Worm (Caenorhabditis elegans) whole organism, L4 larva: ENCODE measurements around the gene puf-9.

Experiments
- D1046.2 ChIP-seq: fragments of 200-800 bp; sonication (Bioruptor generic); IDR thresholded peaks from 2 replicates; pipeline ENCODE4 v1.3.6; 2022; ENCODE audit warnings: missing genetic modification characterization, missing compliant biosample characterization
- F26F4.8 ChIP-seq: fragments of 200-800 bp; sonication (Bioruptor generic); conservative IDR thresholded peaks from 2 replicates; pipeline ENCODE4 v1.3.6; 2022; ENCODE audit warnings: missing genetic modification characterization, missing compliant biosample characterization
- F37D6.2 ChIP-seq: sonication (generic microtip); optimal IDR thresholded peaks from 2 replicates; lab custom pipeline; 2016; ENCODE audit warnings: mild to moderate bottlenecking, missing genetic modification characterization, missing compliant biosample characterization
- Y5F2A.4 ChIP-seq: fragments of 200-800 bp; sonication (Bioruptor generic); optimal IDR thresholded peaks from 2 replicates; lab custom pipeline; 2018; ENCODE audit warnings: mild to moderate bottlenecking, missing genetic modification characterization, missing compliant biosample characterization
- Y75B8A.6 ChIP-seq: fragments of 200-800 bp; sonication (Bioruptor generic); IDR thresholded peaks from 2 replicates; pipeline ENCODE4 v1.3.6; 2022; ENCODE audit warnings: missing genetic modification reagents, missing genetic modification characterization, missing compliant biosample characterization
- aha-1 ChIP-seq: fragments of 150-350 bp; peaks from one replicate; lab custom pipeline; 2014; ENCODE audit warnings: missing biosample characterization, missing genetic modification characterization
- aly-2 ChIP-seq: sonication (generic microtip); optimal IDR thresholded peaks from 2 replicates; lab custom pipeline; 2018; ENCODE audit warnings: missing biosample characterization, missing genetic modification characterization
- attf-4 ChIP-seq: sonication (generic microtip); optimal IDR thresholded peaks from 3 replicates; lab custom pipeline; 2017; ENCODE audit warnings: missing biosample characterization, missing genetic modification characterization
- ceh-32 ChIP-seq: sonication (generic microtip); optimal IDR thresholded peaks from 2 replicates; lab custom pipeline; 2016; ENCODE audit warnings: mild to moderate bottlenecking, missing genetic modification characterization, missing compliant biosample characterization; ENCODE audit not compliant: poor library complexity
- ceh-44 ChIP-seq: fragments of 200-800 bp; sonication (Bioruptor generic); IDR thresholded peaks from 2 replicates; pipeline ENCODE4 v1.3.6; 2022; ENCODE audit warnings: missing genetic modification reagents, missing genetic modification characterization, missing compliant biosample characterization
- ceh-62 ChIP-seq: sonication (generic microtip); optimal IDR thresholded peaks from 2 replicates; lab custom pipeline; 2017; ENCODE audit warnings: missing biosample characterization, missing genetic modification characterization
- ces-1 ChIP-seq: fragments of 150-350 bp; sonication (generic microtip); optimal IDR thresholded peaks from 4 replicates; lab custom pipeline; 2014; ENCODE audit warnings: missing biosample characterization, missing genetic modification reagents, missing genetic modification characterization
- ctbp-1 ChIP-seq: fragments of 200-800 bp; sonication (Bioruptor generic); IDR thresholded peaks from 2 replicates; pipeline ENCODE4 v1.3.6; 2022; ENCODE audit warnings: missing genetic modification reagents, missing genetic modification characterization, missing compliant biosample characterization
- daf-12 ChIP-seq: fragments of 150-350 bp; optimal IDR thresholded peaks from 2 replicates; lab custom pipeline; 2014; ENCODE audit warnings: missing biosample characterization, missing genetic modification reagents, missing genetic modification characterization
- daf-16 ChIP-seq, 3 experiments: sonication (generic microtip); optimal IDR thresholded peaks; 2 replicates each; lab custom pipeline; 2016 to 2017; ENCODE audit warnings: missing genetic modification characterization in 3 of 3, missing genetic modification reagents in 3 of 3, mild to moderate bottlenecking in 2 of 3, missing compliant biosample characterization in 2 of 3, missing biosample characterization in 1 of 3, moderate library complexity in 1 of 3
- daf-8 ChIP-seq: fragments of 200-800 bp; sonication (Bioruptor generic); IDR thresholded peaks from 2 replicates; pipeline ENCODE4 v1.3.6; 2022; ENCODE audit warnings: missing genetic modification characterization, missing compliant biosample characterization
- dmd-9 ChIP-seq: fragments of 200-800 bp; sonication (Bioruptor generic); IDR thresholded peaks from 2 replicates; pipeline ENCODE4 v1.3.6; 2022; ENCODE audit warnings: missing genetic modification reagents, missing genetic modification characterization, missing compliant biosample characterization
- fkh-10 ChIP-seq: fragments of 150-350 bp; optimal IDR thresholded peaks from 2 replicates; lab custom pipeline; 2014; ENCODE audit warnings: missing biosample characterization, missing genetic modification reagents, missing genetic modification characterization
- hif-1 ChIP-seq, 2 experiments: sonication (generic microtip); optimal IDR thresholded peaks; 2 replicates each; lab custom pipeline; 2016 to 2017; ENCODE audit warnings: missing compliant biosample characterization in 2 of 2, missing genetic modification characterization in 2 of 2, missing genetic modification reagents in 2 of 2, missing genotype in 2 of 2, mild to moderate bottlenecking in 1 of 2
- hlh-11 ChIP-seq: fragments of 200-800 bp; sonication (Bioruptor generic); optimal IDR thresholded peaks from 2 replicates; lab custom pipeline; 2018; ENCODE audit warnings: mild to moderate bottlenecking, missing genetic modification characterization, missing compliant biosample characterization
- hlh-30 ChIP-seq: sonication (generic microtip); optimal IDR thresholded peaks from 2 replicates; lab custom pipeline; 2017; ENCODE audit warnings: antibody characterized with exemption, mild to moderate bottlenecking, missing genetic modification characterization, missing compliant biosample characterization; ENCODE audit not compliant: insufficient read depth
- hmg-1.1 ChIP-seq: fragments of 200-800 bp; sonication (Bioruptor generic); IDR thresholded peaks from 2 replicates; pipeline ENCODE4 v1.3.6; 2022; ENCODE audit warnings: missing genetic modification reagents, missing genetic modification characterization, missing compliant biosample characterization
- lin-15B ChIP-seq: fragments of 150-350 bp; sonication (generic microtip); optimal IDR thresholded peaks from 3 replicates; lab custom pipeline; 2014; ENCODE audit warnings: missing biosample characterization, missing genetic modification characterization
- lir-3 ChIP-seq: sonication (generic microtip); optimal IDR thresholded peaks from 2 replicates; lab custom pipeline; 2016; ENCODE audit warnings: mild to moderate bottlenecking, missing genetic modification characterization, missing compliant biosample characterization
- lsy-2 ChIP-seq, 2 experiments: fragments of 150-350 bp in 1 of 2; sonication (generic microtip) in 1 of 2; optimal IDR thresholded peaks; 2 replicates each; lab custom pipeline; 2014 to 2017; ENCODE audit warnings: missing biosample characterization in 2 of 2, missing genetic modification characterization in 2 of 2
- madf-5 ChIP-seq, 2 experiments: fragments of 200-800 bp; sonication (Bioruptor generic); IDR thresholded peaks; 2 replicates each; pipeline ENCODE4 v1.3.6; 2022; ENCODE audit warnings: missing compliant biosample characterization in 2 of 2, missing genetic modification characterization in 2 of 2
- mdl-1 ChIP-seq, 2 experiments: fragments of 150-350 bp in 1 of 2; sonication (generic microtip) in 1 of 2; optimal IDR thresholded peaks; 2 replicates each; lab custom pipeline; 2014 to 2017; ENCODE audit warnings: missing biosample characterization in 2 of 2, missing genetic modification characterization in 2 of 2
- mep-1 ChIP-seq: fragments of 150-350 bp; sonication (generic microtip); optimal IDR thresholded peaks from 3 replicates; lab custom pipeline; 2014; ENCODE audit warnings: missing biosample characterization, missing genetic modification characterization
- mes-2 ChIP-seq: sonication (generic microtip); optimal IDR thresholded peaks from 2 replicates; lab custom pipeline; 2016; ENCODE audit warnings: missing genotype, mild to moderate bottlenecking, missing genetic modification characterization, missing compliant biosample characterization; ENCODE audit not compliant: poor library complexity, severe bottlenecking
- nhr-102 ChIP-seq: sonication (generic microtip); optimal IDR thresholded peaks from 2 replicates; lab custom pipeline; 2016; ENCODE audit warnings: mild to moderate bottlenecking, missing genetic modification characterization, moderate library complexity, missing compliant biosample characterization
- nhr-11 ChIP-seq: fragments of 150-350 bp; optimal IDR thresholded peaks from 2 replicates; lab custom pipeline; 2014; ENCODE audit warnings: missing biosample characterization, missing genetic modification characterization
- nhr-28 ChIP-seq: fragments of 150-350 bp; optimal IDR thresholded peaks from 2 replicates; lab custom pipeline; 2014; ENCODE audit warnings: missing biosample characterization, missing genetic modification characterization
- nhr-48 ChIP-seq: sonication (generic microtip); optimal IDR thresholded peaks from 2 replicates; lab custom pipeline; 2016; ENCODE audit warnings: mild to moderate bottlenecking, missing genetic modification characterization, missing compliant biosample characterization
- nhr-6 ChIP-seq: fragments of 150-350 bp; optimal IDR thresholded peaks from 2 replicates; lab custom pipeline; 2014; ENCODE audit warnings: missing biosample characterization, missing genetic modification characterization
- php-3 ChIP-seq: fragments of 200-800 bp; sonication (Bioruptor generic); IDR thresholded peaks from 2 replicates; pipeline ENCODE4 v1.3.6; 2022; ENCODE audit warnings: missing genetic modification reagents, missing genetic modification characterization, missing compliant biosample characterization
- rbr-2 ChIP-seq: sonication (generic microtip); optimal IDR thresholded peaks from 2 replicates; lab custom pipeline; 2016; ENCODE audit warnings: missing genotype, missing genetic modification characterization, missing compliant biosample characterization
- set-16 ChIP-seq: fragments of 200-800 bp; sonication (Bioruptor generic); IDR thresholded peaks from 2 replicates; pipeline ENCODE4 v1.3.6; 2022; ENCODE audit warnings: missing genetic modification reagents, missing genetic modification characterization, missing compliant biosample characterization
- spr-1 ChIP-seq: sonication (generic microtip); optimal IDR thresholded peaks from 2 replicates; lab custom pipeline; 2016; ENCODE audit warnings: mild to moderate bottlenecking, missing genetic modification characterization, missing compliant biosample characterization
- tra-1 ChIP-seq: fragments of 200-800 bp; sonication (Bioruptor generic); IDR thresholded peaks from 2 replicates; pipeline ENCODE4 v1.3.6; 2022; ENCODE audit warnings: missing genetic modification reagents, missing genetic modification characterization, missing compliant biosample characterization
- unc-62 ChIP-seq, 3 experiments: fragments of 150-350 bp in 1 of 3; sonication (generic microtip); optimal IDR thresholded peaks in 2 of 3; peaks in 1 of 3; 1 replicate in 1 of 3; 2 replicates in 2 of 3; lab custom pipeline; 2014 to 2017; ENCODE audit warnings: missing biosample characterization in 3 of 3, missing genetic modification characterization in 3 of 3, missing genetic modification reagents in 3 of 3, missing genotype in 1 of 3
- ztf-7 ChIP-seq: fragments of 150-350 bp; optimal IDR thresholded peaks from 2 replicates; lab custom pipeline; 2014; ENCODE audit warnings: missing biosample characterization, missing genetic modification characterization

Gene puf-9

DNA sequence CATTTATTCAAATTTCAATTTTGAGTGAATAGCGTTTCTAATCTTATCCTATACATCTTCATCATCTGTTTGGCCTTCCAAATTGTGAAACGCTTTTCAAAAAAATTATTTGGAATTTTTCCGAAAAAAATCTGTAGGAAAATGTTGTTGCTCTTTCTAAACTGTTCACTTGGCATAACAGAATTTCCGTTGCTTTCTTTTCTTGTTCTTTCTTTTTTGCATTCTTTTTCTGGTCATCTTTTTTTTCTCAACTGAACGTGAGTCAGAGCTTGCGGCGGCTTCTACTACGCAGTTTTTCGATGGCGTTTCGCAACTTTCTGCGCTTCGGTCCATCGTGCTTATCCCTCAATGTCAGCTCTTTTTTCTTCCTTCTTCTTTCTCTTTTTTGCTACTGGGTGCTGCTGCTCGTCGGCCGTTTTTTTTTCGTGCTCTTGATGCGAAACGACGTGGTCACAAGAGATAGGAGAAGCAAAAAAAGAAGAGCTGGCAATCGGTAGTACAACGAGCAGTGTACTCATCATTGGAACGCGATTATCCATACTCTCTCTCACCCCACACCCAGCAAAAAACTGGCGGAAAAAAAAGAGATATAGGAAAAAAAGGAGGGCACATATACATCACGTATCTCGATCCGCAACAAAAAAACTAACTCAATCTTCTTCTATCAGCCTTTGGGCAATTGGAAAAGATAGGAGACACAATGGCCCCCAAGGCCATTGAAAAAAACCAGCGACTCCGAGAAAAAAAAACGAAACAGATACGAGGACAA is 21.5 kb upstream of the puf-9 start:
- TF ChIP-seq hif-1 (tag; optimal IDR thresholded peaks at IDR 0.05; lab: Kevin White, UChicago) (peak in 1 of 2 experiments; percentile 33), unc-62 (GFP tag; optimal IDR thresholded peaks at IDR 0.05 in 1 of 2; lab: Kevin White, UChicago) (peak in 1 of 2 experiments; percentile 12), unc-62 (tag; optimal IDR thresholded peaks at IDR 0.05; lab: Kevin White, UChicago) (no peak), tra-1 (GFP tag; lab: Robert Waterston, UW) (0 out of 2 replicates have a peak, but pooled peaks have one; percentile 24), set-16 (peak; percentile 41; the same call in 1 of the 2 replicates), ces-1 (no peak), hmg-1.1 (GFP tag; lab: Robert Waterston, UW) (0 out of 2 replicates have a peak, but pooled peaks have one; percentile 46), hlh-30 (tag; lab: Kevin White, UChicago) (peak; percentile 59), nhr-48 (tag; lab: Kevin White, UChicago) (peak; percentile 67), nhr-28 (peak; percentile 27), aly-2 (tag; lab: Kevin White, UChicago) (no peak), F26F4.8 (no peak), mes-2 (tag; lab: Kevin White, UChicago) (peak; percentile 41), ceh-32 (tag; lab: Kevin White, UChicago) (no peak), attf-4 (tag; lab: Kevin White, UChicago) (no peak), nhr-11 (tag; lab: Kevin White, UChicago) (peak; percentile 37), daf-8 (GFP tag; lab: Robert Waterston, UW) (no peak), nhr-102 (tag; lab: Kevin White, UChicago) (no peak), Y5F2A.4 (GFP tag; lab: Kevin White, UChicago) (no peak), mep-1 (tag; lab: Kevin White, UChicago) (peak; percentile 51), mdl-1 (tag; optimal IDR thresholded peaks at IDR 0.05; lab: Kevin White, UChicago) (peak in 1 of 2 experiments; percentile 8), ctbp-1 (GFP tag; lab: Robert Waterston, UW) (peak; percentile 52), lsy-2 (tag; optimal IDR thresholded peaks at IDR 0.05; lab: Kevin White, UChicago) (peak in 1 of 2 experiments; percentile 18), lin-15B (tag; lab: Kevin White, UChicago) (no peak), daf-16 (GFP tag; optimal IDR thresholded peaks at IDR 0.05; lab: Kevin White, UChicago) (peak in 1 of 2 experiments; percentile 91), daf-16 (tag; optimal IDR thresholded peaks at IDR 0.05; lab: Kevin White, UChicago) (no peak), lir-3 (tag; lab: Kevin White, UChicago) (no peak), dmd-9 (GFP tag; lab: Robert Waterston, UW) (no peak), rbr-2 (tag; lab: Kevin White, UChicago) (peak; percentile 10), ztf-7 (no peak), D1046.2 (GFP tag; lab: Robert Waterston, UW) (no peak), ceh-44 (no peak), spr-1 (tag; lab: Kevin White, UChicago) (no peak), F37D6.2 (tag; lab: Kevin White, UChicago) (peak; percentile 30), aha-1 (tag; lab: Kevin White, UChicago) (peak; percentile 62), fkh-10 (peak; percentile 55), hlh-11 (tag; lab: Kevin White, UChicago) (peak; percentile 73), nhr-6 (tag; lab: Kevin White, UChicago) (no peak), daf-12 (no peak), Y75B8A.6 (no peak), php-3 (GFP tag; lab: Robert Waterston, UW) (no peak), ceh-62 (no peak), madf-5 (GFP tag; IDR thresholded peaks at IDR 0.05; lab: Robert Waterston, UW) (no peak)
